Worm (Caenorhabditis elegans): ENCODE measurements around the gene F56A11.4.

The F56A11.4 gene

DNA sequence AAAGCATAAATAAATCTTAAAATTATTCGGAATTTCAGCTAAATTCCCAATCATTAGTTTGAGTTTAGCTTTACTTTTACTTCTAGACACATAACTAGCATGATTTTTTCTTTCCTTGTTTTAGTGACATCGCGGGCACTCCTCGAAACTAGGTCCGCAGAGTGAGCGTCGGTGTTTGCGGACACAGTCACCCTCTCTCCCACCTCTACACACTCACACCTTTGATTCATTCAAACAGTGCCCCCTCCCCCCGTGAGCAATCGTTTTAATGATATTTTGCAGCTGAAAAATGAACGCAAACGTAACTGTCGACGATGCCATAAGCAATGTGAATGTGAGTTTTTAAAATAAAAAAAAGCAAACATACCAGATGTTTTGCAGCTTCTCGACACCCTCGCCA is 24.4 kb downstream of the F56A11.4 start, which contains the start of gene gex-2:
Gene gex-2, plus strand, starts transcription at position 283 of the 400 bp plus-strand sequence.
- TF ChIP-seq mab-5 (tag; optimal IDR thresholded peaks at IDR 0.05) (no peak), nhr-237 (tag; optimal IDR thresholded peaks at IDR 0.05) (no peak), unc-39 (tag; optimal IDR thresholded peaks at IDR 0.05) (no peak), nhr-2 (tag; optimal IDR thresholded peaks at IDR 0.05) (no peak), unc-62 (GFP tag; optimal IDR thresholded peaks at IDR 0.05) (no peak), flh-1 (GFP tag; optimal IDR thresholded peaks at IDR 0.05) (no peak), mls-2 (tag; optimal IDR thresholded peaks at IDR 0.05) (no peak), drap-1 (GFP tag; optimal IDR thresholded peaks at IDR 0.05) (no peak), ztf-11 (tag; optimal IDR thresholded peaks at IDR 0.05) (no peak), M03D4.4 (tag; optimal IDR thresholded peaks at IDR 0.05) (no peak), lsy-2 (tag; optimal IDR thresholded peaks at IDR 0.05) (no peak), blmp-1 (tag; optimal IDR thresholded peaks at IDR 0.05) (no peak), mep-1 (tag; optimal IDR thresholded peaks at IDR 0.05) (no peak), hlh-1 (tag; optimal IDR thresholded peaks at IDR 0.05) (no peak), elt-3 (tag; optimal IDR thresholded peaks at IDR 0.05) (no peak), ceh-83 (GFP tag; optimal IDR thresholded peaks at IDR 0.05) (no peak)

ce11 chrIV:580512-580911 is 32.4 kb downstream of the F56A11.4 start:
- TF ChIP-seq lin-32 (GFP tag; optimal IDR thresholded peaks at IDR 0.05) (no peak), mab-5 (tag; optimal IDR thresholded peaks at IDR 0.05) (no peak), hlh-1 (tag; optimal IDR thresholded peaks at IDR 0.05) (no peak), ceh-39 (tag; optimal IDR thresholded peaks at IDR 0.05) (no peak), elt-3 (tag; optimal IDR thresholded peaks at IDR 0.05) (no peak), unc-62 (GFP tag; optimal IDR thresholded peaks at IDR 0.05) (no peak), sem-2 (GFP tag; optimal IDR thresholded peaks at IDR 0.05) (no peak), cnd-1 (tag; optimal IDR thresholded peaks at IDR 0.05) (no peak), pha-4 (tag; optimal IDR thresholded peaks at IDR 0.05) (no peak), lin-13 (tag; optimal IDR thresholded peaks at IDR 0.05) (no peak), lsy-2 (tag; optimal IDR thresholded peaks at IDR 0.05) (no peak), blmp-1 (tag; optimal IDR thresholded peaks at IDR 0.05) (no peak), zip-8 (tag; optimal IDR thresholded peaks at IDR 0.05) (no peak)

ce11 chrIV:582130-582529 is 34.0 kb downstream of the F56A11.4 start, which contains the start of gene F56A11.6:
TSS of gene F56A11.6 (minus strand) at chrIV:582230.
- no peak for TF ChIP-seq unc-39 (tag; optimal IDR thresholded peaks at IDR 0.05)
- TF ChIP-seq blmp-1 (tag; optimal IDR thresholded peaks at IDR 0.05) = no peak
- no peak for TF ChIP-seq hlh-1 (tag; optimal IDR thresholded peaks at IDR 0.05)
- no peak for TF ChIP-seq elt-1 (tag; optimal IDR thresholded peaks at IDR 0.05; ENCODE audit: borderline replicate concordance, insufficient read depth)
- TF ChIP-seq mls-2 (tag; optimal IDR thresholded peaks at IDR 0.05) = no peak
- no peak for TF ChIP-seq tbx-8 (GFP tag; optimal IDR thresholded peaks at IDR 0.05)
- TF ChIP-seq mep-1 (tag; optimal IDR thresholded peaks at IDR 0.05) = no peak
- no peak for TF ChIP-seq flh-1 (GFP tag; optimal IDR thresholded peaks at IDR 0.05)
- TF ChIP-seq nhr-28 (tag; optimal IDR thresholded peaks at IDR 0.05) = no peak
- TF ChIP-seq zip-8 (tag; optimal IDR thresholded peaks at IDR 0.05) = no peak
- no peak for TF ChIP-seq ceh-39 (tag; optimal IDR thresholded peaks at IDR 0.05)
- TF ChIP-seq lin-32 (GFP tag; optimal IDR thresholded peaks at IDR 0.05) = no peak
- no peak for TF ChIP-seq ceh-83 (GFP tag; optimal IDR thresholded peaks at IDR 0.05)
- no peak for TF ChIP-seq unc-120 (tag; optimal IDR thresholded peaks at IDR 0.05; ENCODE audit: poor library complexity, severe bottlenecking)
- no peak for TF ChIP-seq cnd-1 (tag; optimal IDR thresholded peaks at IDR 0.05)
- TF ChIP-seq pha-4 (tag; optimal IDR thresholded peaks at IDR 0.05) = no peak
- TF ChIP-seq mab-5 (tag; optimal IDR thresholded peaks at IDR 0.05) = no peak
- no peak for TF ChIP-seq nhr-76 (tag; optimal IDR thresholded peaks at IDR 0.05)

DNA sequence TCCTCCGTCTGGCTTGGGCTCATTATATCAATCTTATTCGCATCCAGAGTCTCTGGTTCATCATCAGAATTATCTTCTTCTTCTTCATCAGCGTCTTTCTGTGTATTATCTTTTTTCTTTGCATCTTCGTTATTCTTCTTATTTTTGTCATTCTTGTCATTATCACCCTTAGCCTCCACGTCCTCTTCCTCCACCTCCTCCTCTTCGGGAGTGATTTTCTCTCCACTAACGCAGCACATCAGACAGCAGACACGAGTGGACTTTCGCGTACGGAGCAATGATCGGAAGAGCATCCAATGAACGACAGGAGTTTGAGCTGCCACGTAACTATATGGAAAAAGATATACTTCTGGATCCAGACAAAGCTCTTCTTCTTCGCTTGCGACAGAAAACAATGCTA is 35.9 kb downstream of the F56A11.4 start:
- no peak for TF ChIP-seq snpc-4 (tag; optimal IDR thresholded peaks at IDR 0.05)
- no peak for TF ChIP-seq nhr-28 (tag; optimal IDR thresholded peaks at IDR 0.05)
- TF ChIP-seq pha-4 (tag; optimal IDR thresholded peaks at IDR 0.05) = no peak
- TF ChIP-seq sptf-1 (tag; optimal IDR thresholded peaks at IDR 0.05) = no peak
- no peak for TF ChIP-seq unc-39 (tag; optimal IDR thresholded peaks at IDR 0.05)
- TF ChIP-seq M03D4.4 (tag; optimal IDR thresholded peaks at IDR 0.05) = no peak
- no peak for TF ChIP-seq flh-1 (GFP tag; optimal IDR thresholded peaks at IDR 0.05)
- TF ChIP-seq mab-5 (tag; optimal IDR thresholded peaks at IDR 0.05) = no peak
- TF ChIP-seq unc-120 (tag; optimal IDR thresholded peaks at IDR 0.05; ENCODE audit: poor library complexity, severe bottlenecking) = no peak
- TF ChIP-seq ceh-39 (tag; optimal IDR thresholded peaks at IDR 0.05) = no peak
- no peak for TF ChIP-seq nhr-12 (tag; optimal IDR thresholded peaks at IDR 0.05)
- no peak for TF ChIP-seq unc-62 (GFP tag; optimal IDR thresholded peaks at IDR 0.05)
- TF ChIP-seq elt-3 (tag; optimal IDR thresholded peaks at IDR 0.05) = no peak
- no peak for TF ChIP-seq blmp-1 (tag; optimal IDR thresholded peaks at IDR 0.05)
- TF ChIP-seq ztf-11 (tag; optimal IDR thresholded peaks at IDR 0.05) = no peak
- no peak for TF ChIP-seq mep-1 (tag; optimal IDR thresholded peaks at IDR 0.05)
- TF ChIP-seq ceh-83 (GFP tag; optimal IDR thresholded peaks at IDR 0.05) = no peak
- TF ChIP-seq lin-32 (GFP tag; optimal IDR thresholded peaks at IDR 0.05) = no peak
- no peak for TF ChIP-seq elt-1 (tag; optimal IDR thresholded peaks at IDR 0.05; ENCODE audit: borderline replicate concordance, insufficient read depth)
- TF ChIP-seq lsy-2 (tag; optimal IDR thresholded peaks at IDR 0.05) = no peak

Measured in whole organism, mixed stage, embryonic.